Fruit fly (Drosophila melanogaster) whole organism, wandering third instar larva: ENCODE measurements around the gene sing.

Experiments
- Abd-B ChIP-seq: fragments of >200 bp; optimal IDR thresholded peaks from 2 replicates; lab custom pipeline; 2017; ENCODE audit warnings: missing biosample characterization, missing genetic modification characterization
- CG32264 ChIP-seq: fragments of 200-800 bp; sonication (Bioruptor generic); optimal IDR thresholded peaks from 2 replicates; lab custom pipeline; 2016; ENCODE audit warnings: missing biosample characterization, missing genetic modification characterization
- CG9705 ChIP-seq: fragments of 200-800 bp; sonication (Bioruptor generic); optimal IDR thresholded peaks from 2 replicates; lab custom pipeline; 2018; ENCODE audit warnings: missing biosample characterization, mild to moderate bottlenecking, missing genetic modification characterization
- CrebA ChIP-seq: fragments of 200-800 bp; sonication (Bioruptor generic); optimal IDR thresholded peaks from 2 replicates; lab custom pipeline; 2016; ENCODE audit warnings: missing biosample characterization, mild to moderate bottlenecking, missing genetic modification characterization, borderline replicate concordance
- Dfd ChIP-seq: fragments of >200 bp; optimal IDR thresholded peaks from 2 replicates; lab custom pipeline; 2017; ENCODE audit warnings: missing biosample characterization, missing genetic modification characterization
- GATAd ChIP-seq: sonication (Bioruptor generic); optimal IDR thresholded peaks from 2 replicates; lab custom pipeline; 2016; ENCODE audit warnings: missing biosample characterization, missing genetic modification characterization
- HLH106 ChIP-seq: fragments of 200-800 bp; optimal IDR thresholded peaks from 3 replicates; lab custom pipeline; 2019; ENCODE audit warnings: missing biosample characterization, mild to moderate bottlenecking, missing genetic modification characterization, moderate library complexity
- Hnf4 ChIP-seq: fragments of 200-800 bp; sonication (Bioruptor generic); optimal IDR thresholded peaks from 2 replicates; lab custom pipeline; 2016; ENCODE audit warnings: missing biosample characterization, mild to moderate bottlenecking, missing genetic modification characterization
- Hr78 ChIP-seq: fragments of >200 bp; optimal IDR thresholded peaks from 2 replicates; lab custom pipeline; 2017; ENCODE audit warnings: missing biosample characterization, missing genetic modification characterization
- Hr83 ChIP-seq: fragments of 200-300 bp; sonication (Bioruptor generic); optimal IDR thresholded peaks from 2 replicates; lab custom pipeline; 2016; ENCODE audit warnings: missing biosample characterization, mild to moderate bottlenecking, missing genetic modification characterization, moderate library complexity; ENCODE audit not compliant: poor library complexity, severe bottlenecking
- Jra ChIP-seq: sonication (Bioruptor generic); optimal IDR thresholded peaks from 2 replicates; lab custom pipeline; 2016; ENCODE audit warnings: missing biosample characterization, missing genetic modification characterization
- Mio ChIP-seq: sonication (Bioruptor generic); optimal IDR thresholded peaks from 2 replicates; lab custom pipeline; 2016; ENCODE audit warnings: missing biosample characterization, missing genetic modification characterization
- Myc ChIP-seq: fragments of >200 bp; optimal IDR thresholded peaks from 2 replicates; lab custom pipeline; 2017
- N ChIP-seq: fragments of >200 bp; optimal IDR thresholded peaks from 2 replicates; lab custom pipeline; 2018; ENCODE audit warnings: missing biosample characterization, missing external identifiers, missing genetic modification characterization
- OdsH ChIP-seq: fragments of 200-800 bp; sonication (Bioruptor generic); optimal IDR thresholded peaks from 2 replicates; lab custom pipeline; 2016; ENCODE audit warnings: missing biosample characterization, mild to moderate bottlenecking, missing genetic modification characterization
- Rel ChIP-seq, 2 experiments: fragments of 200-800 bp; sonication (Bioruptor generic) in 1 of 2; optimal IDR thresholded peaks; 2 replicates in 1 of 2; 3 replicates in 1 of 2; lab custom pipeline; 2016 to 2019; ENCODE audit warnings: mild to moderate bottlenecking in 2 of 2, missing biosample characterization in 2 of 2, missing genetic modification characterization in 2 of 2, moderate library complexity in 1 of 2
- Sp1 ChIP-seq: fragments of 200-800 bp; sonication (Bioruptor generic); optimal IDR thresholded peaks from 3 replicates; lab custom pipeline; 2019; ENCODE audit warnings: missing biosample characterization, mild to moderate bottlenecking, missing genetic modification characterization, moderate library complexity
- Vsx2 ChIP-seq: fragments of 200-300, 225-300 bp; sonication (Bioruptor generic); optimal IDR thresholded peaks from 2 replicates; lab custom pipeline; 2018; ENCODE audit warnings: missing biosample characterization, missing genetic modification characterization; ENCODE audit not compliant: partially characterized antibody
- br ChIP-seq: fragments of 200-800 bp; sonication (Bioruptor generic); optimal IDR thresholded peaks from 2 replicates; lab custom pipeline; 2016; ENCODE audit warnings: missing biosample characterization, missing genetic modification characterization
- brk ChIP-seq: fragments of 200-800 bp; sonication (Bioruptor generic); optimal IDR thresholded peaks from 2 replicates; lab custom pipeline; 2016; ENCODE audit warnings: missing biosample characterization, mild to moderate bottlenecking, missing genetic modification characterization
- dmrt93B ChIP-seq: fragments of 200-800 bp; sonication (Bioruptor generic); optimal IDR thresholded peaks from 2 replicates; lab custom pipeline; 2018; ENCODE audit warnings: missing biosample characterization, mild to moderate bottlenecking, missing genetic modification characterization
- dsf ChIP-seq: sonication (Bioruptor generic); optimal IDR thresholded peaks from 2 replicates; lab custom pipeline; 2016; ENCODE audit warnings: missing biosample characterization, missing genetic modification characterization, borderline replicate concordance
- foxo ChIP-seq, 2 experiments: fragments of 200-800 bp; sonication (Bioruptor generic); optimal IDR thresholded peaks; 2 replicates in 1 of 2; 3 replicates in 1 of 2; lab custom pipeline; 2016 to 2017; ENCODE audit warnings: missing biosample characterization in 2 of 2, missing genetic modification characterization in 2 of 2
- fru ChIP-seq: fragments of 200-800 bp; sonication (Bioruptor generic); optimal IDR thresholded peaks from 3 replicates; lab custom pipeline; 2016; ENCODE audit warnings: missing biosample characterization, mild to moderate bottlenecking, missing genetic modification characterization
- h ChIP-seq: fragments of 200-800 bp; sonication (Bioruptor generic); optimal IDR thresholded peaks from 3 replicates; lab custom pipeline; 2016; ENCODE audit warnings: missing biosample characterization, mild to moderate bottlenecking, missing genetic modification characterization
- jim ChIP-seq: fragments of 175-275, 200-325 bp; sonication (Bioruptor generic); optimal IDR thresholded peaks from 2 replicates; lab custom pipeline; 2016; ENCODE audit warnings: missing biosample characterization, mild to moderate bottlenecking, missing genetic modification characterization
- lola ChIP-seq: fragments of >200 bp; optimal IDR thresholded peaks from 2 replicates; lab custom pipeline; 2017; ENCODE audit warnings: missing biosample characterization, missing genetic modification characterization
- psq ChIP-seq: fragments of 200-800 bp; sonication (Bioruptor generic); optimal IDR thresholded peaks from 3 replicates; lab custom pipeline; 2017; ENCODE audit warnings: missing biosample characterization, mild to moderate bottlenecking, missing genetic modification characterization, moderate library complexity
- rgr ChIP-seq: fragments of 200-800 bp; sonication (Bioruptor generic); optimal IDR thresholded peaks from 3 replicates; lab custom pipeline; 2016; ENCODE audit warnings: missing biosample characterization, mild to moderate bottlenecking, missing genetic modification characterization
- sage ChIP-seq: fragments of 200-800 bp; sonication (Bioruptor generic); optimal IDR thresholded peaks from 2 replicates; lab custom pipeline; 2016; ENCODE audit warnings: missing biosample characterization, mild to moderate bottlenecking, missing genetic modification characterization
- sv ChIP-seq: fragments of 200-800 bp; sonication (Bioruptor generic); optimal IDR thresholded peaks from 3 replicates; lab custom pipeline; 2016; ENCODE audit warnings: missing biosample characterization, missing genetic modification characterization
- tai ChIP-seq: sonication (Bioruptor generic); optimal IDR thresholded peaks from 2 replicates; lab custom pipeline; 2016; ENCODE audit warnings: missing biosample characterization, missing genetic modification characterization
- woc ChIP-seq: sonication (Bioruptor generic); optimal IDR thresholded peaks from 2 replicates; lab custom pipeline; 2016; ENCODE audit warnings: missing biosample characterization, mild to moderate bottlenecking, missing genetic modification characterization

The sing gene

dm6 chrX:16678845-16679347, at the start of gene sing, which contains the start of gene CG13010:
Gene sing (plus strand): TSS chrX:16679297.
Gene CG13010 (minus strand): TSS chrX:16678945.
- TF ChIP-seq tai (GFP tag; lab: Kevin White, UChicago) = no peak

- no peak for TF ChIP-seq Mio (GFP tag; lab: Kevin White, UChicago)
- no peak for TF ChIP-seq CG32264
These were observed 47.0 kb upstream of the sing start, which contains the start of gene CG9777 for dm6 chrX:16632135-16632534. Gene CG9777 (minus strand): TSS chrX:16632235.

dm6 chrX:16633181-16633957, 45.7 kb upstream of the sing start:
- TF ChIP-seq Hnf4 (GFP tag; lab: Kevin White, UChicago) = no peak
- TF ChIP-seq, all 38 proteins: peak for 0

dm6 chrX:16637106-16637590, 41.9 kb upstream of the sing start, which contains the start of gene Rok:
Gene Rok (minus strand): TSS chrX:16637414.
- TF ChIP-seq Myc (no peak), foxo (GFP tag; optimal IDR thresholded peaks at IDR 0.05; lab: Kevin White, UChicago) (no peak), woc (no peak), psq (GFP tag; lab: Kevin White, UChicago) (no peak), Dfd (GFP tag; lab: Kevin White, UChicago) (peak; percentile 78), Hr83 (peak; percentile 56), HLH106 (tag; lab: Kevin White, UChicago) (no peak), sage (GFP tag; lab: Kevin White, UChicago) (no peak), N (GFP tag; lab: Kevin White, UChicago) (peak; percentile 84), Jra (no peak), GATAd (no peak), CG9705 (GFP tag; lab: Kevin White, UChicago) (no peak), dmrt93B (GFP tag; lab: Kevin White, UChicago) (no peak), brk (no peak), Mio (GFP tag; lab: Kevin White, UChicago) (no peak), Abd-B (peak; percentile 7), Rel (GFP tag; optimal IDR thresholded peaks at IDR 0.05; lab: Kevin White, UChicago) (no peak), Rel (tag; optimal IDR thresholded peaks at IDR 0.05; lab: Kevin White, UChicago) (peak; percentile 26)

- TF ChIP-seq brk (no peak), OdsH (GFP tag; lab: Kevin White, UChicago) (peak; percentile 16), sage (GFP tag; lab: Kevin White, UChicago) (peak; percentile 20), lola (GFP tag; lab: Kevin White, UChicago) (no peak), sv (GFP tag; lab: Kevin White, UChicago) (peak; percentile 45), Hr83 (peak; percentile 80), CrebA (GFP tag; lab: Kevin White, UChicago) (no peak), Jra (peak; percentile 28), fru (GFP tag; lab: Kevin White, UChicago) (peak; percentile 52), tai (GFP tag; lab: Kevin White, UChicago) (no peak), Mio (GFP tag; lab: Kevin White, UChicago) (no peak), foxo (GFP tag; optimal IDR thresholded peaks at IDR 0.05; lab: Kevin White, UChicago) (peak in 1 of 2 experiments; percentile 61), Vsx2 (GFP tag; lab: Kevin White, UChicago) (no peak), HLH106 (tag; lab: Kevin White, UChicago) (peak; percentile 59), CG9705 (GFP tag; lab: Kevin White, UChicago) (peak; percentile 88), dsf (GFP tag; lab: Kevin White, UChicago) (peak; percentile 61), rgr (GFP tag; lab: Kevin White, UChicago) (peak; percentile 80), Hr78 (GFP tag; lab: Kevin White, UChicago) (no peak), Sp1 (GFP tag; lab: Kevin White, UChicago) (peak; percentile 89), Rel (GFP tag; optimal IDR thresholded peaks at IDR 0.05; lab: Kevin White, UChicago) (no peak), Rel (tag; optimal IDR thresholded peaks at IDR 0.05; lab: Kevin White, UChicago) (peak; percentile 63), h (peak; percentile 58), jim (GFP tag; lab: Kevin White, UChicago) (no peak), br (GFP tag; lab: Kevin White, UChicago) (peak; percentile 76), dmrt93B (GFP tag; lab: Kevin White, UChicago) (peak; percentile 80), psq (GFP tag; lab: Kevin White, UChicago) (no peak), GATAd (peak; percentile 16), Hnf4 (GFP tag; lab: Kevin White, UChicago) (peak; percentile 34)
- TF ChIP-seq, all 38 proteins: peak for 18
These were observed 41.3 kb upstream of the sing start, which contains the start of gene RpS19a for dm6 chrX:16637594-16638485. Gene RpS19a (plus strand): TSS chrX:16637894.
